Worm (Caenorhabditis elegans) whole organism, L4 larva: Measurements from ENCODE around the gene F31E3.6.

Source experiments
- R02D3.7 ChIP-seq: fragments of 150-350 bp; sonication (generic microtip); optimal IDR thresholded peaks from 3 replicates; lab custom pipeline; 2014; ENCODE audit warnings: missing biosample characterization, missing genetic modification characterization
- T20F7.1 ChIP-seq: fragments of 200-800 bp; sonication (Bioruptor generic); optimal IDR thresholded peaks from 2 replicates; lab custom pipeline; 2018; ENCODE audit warnings: mild to moderate bottlenecking, missing genetic modification characterization, missing compliant biosample characterization
- T26A8.4 ChIP-seq: fragments of 200-800 bp; sonication (Bioruptor generic); IDR thresholded peaks from 2 replicates; pipeline ENCODE4 v1.3.6; 2022; ENCODE audit warnings: missing genetic modification characterization, missing compliant biosample characterization
- ZK337.2 ChIP-seq: fragments of 200-800 bp; sonication (Bioruptor generic); IDR thresholded peaks from 2 replicates; pipeline ENCODE4 v1.3.6; 2022; ENCODE audit warnings: missing genetic modification reagents, missing genetic modification characterization, missing compliant biosample characterization
- aha-1 ChIP-seq: fragments of 150-350 bp; peaks from one replicate; lab custom pipeline; 2014; ENCODE audit warnings: missing biosample characterization, missing genetic modification characterization
- ceh-20 ChIP-seq: fragments of 200-800 bp; sonication (Bioruptor generic); IDR thresholded peaks from 2 replicates; pipeline ENCODE4 v1.3.6; 2022; ENCODE audit warnings: missing genetic modification reagents, missing genetic modification characterization, missing compliant biosample characterization
- ceh-62 ChIP-seq: sonication (generic microtip); optimal IDR thresholded peaks from 2 replicates; lab custom pipeline; 2017; ENCODE audit warnings: missing biosample characterization, missing genetic modification characterization
- cey-2 ChIP-seq: sonication (generic microtip); optimal IDR thresholded peaks from 3 replicates; lab custom pipeline; 2017; ENCODE audit warnings: missing genetic modification characterization, mild to moderate bottlenecking, missing compliant biosample characterization, antibody characterized with exemption, borderline replicate concordance; ENCODE audit not compliant: insufficient read depth
- daf-16 ChIP-seq, 3 experiments: sonication (generic microtip); optimal IDR thresholded peaks; 2 replicates each; lab custom pipeline; 2016 to 2017; ENCODE audit warnings: missing genetic modification characterization in 3 of 3, missing genetic modification reagents in 3 of 3, mild to moderate bottlenecking in 2 of 3, missing compliant biosample characterization in 2 of 3, missing biosample characterization in 1 of 3, moderate library complexity in 1 of 3
- dpl-1 ChIP-seq: fragments of 150-350 bp; optimal IDR thresholded peaks from 2 replicates; lab custom pipeline; 2014; ENCODE audit warnings: missing biosample characterization, missing genetic modification reagents, missing genetic modification characterization
- fkh-10 ChIP-seq: fragments of 150-350 bp; optimal IDR thresholded peaks from 2 replicates; lab custom pipeline; 2014; ENCODE audit warnings: missing biosample characterization, missing genetic modification reagents, missing genetic modification characterization
- hif-1 ChIP-seq, 2 experiments: sonication (generic microtip); optimal IDR thresholded peaks; 2 replicates each; lab custom pipeline; 2016 to 2017; ENCODE audit warnings: missing compliant biosample characterization in 2 of 2, missing genetic modification characterization in 2 of 2, missing genetic modification reagents in 2 of 2, missing genotype in 2 of 2, mild to moderate bottlenecking in 1 of 2
- hlh-11 ChIP-seq: fragments of 200-800 bp; sonication (Bioruptor generic); optimal IDR thresholded peaks from 2 replicates; lab custom pipeline; 2018; ENCODE audit warnings: mild to moderate bottlenecking, missing genetic modification characterization, missing compliant biosample characterization
- hlh-30 ChIP-seq: sonication (generic microtip); optimal IDR thresholded peaks from 2 replicates; lab custom pipeline; 2017; ENCODE audit warnings: antibody characterized with exemption, mild to moderate bottlenecking, missing genetic modification characterization, missing compliant biosample characterization; ENCODE audit not compliant: insufficient read depth
- lin-13 ChIP-seq: fragments of 150-350 bp; optimal IDR thresholded peaks from 2 replicates; lab custom pipeline; 2014; ENCODE audit warnings: missing biosample characterization, missing genetic modification reagents, missing genetic modification characterization
- lsy-2 ChIP-seq, 2 experiments: fragments of 150-350 bp in 1 of 2; sonication (generic microtip) in 1 of 2; optimal IDR thresholded peaks; 2 replicates each; lab custom pipeline; 2014 to 2017; ENCODE audit warnings: missing biosample characterization in 2 of 2, missing genetic modification characterization in 2 of 2
- mdl-1 ChIP-seq, 2 experiments: fragments of 150-350 bp in 1 of 2; sonication (generic microtip) in 1 of 2; optimal IDR thresholded peaks; 2 replicates each; lab custom pipeline; 2014 to 2017; ENCODE audit warnings: missing biosample characterization in 2 of 2, missing genetic modification characterization in 2 of 2
- mxl-3 ChIP-seq: fragments of 200-800 bp; sonication (Bioruptor generic); optimal IDR thresholded peaks from 2 replicates; lab custom pipeline; 2018; ENCODE audit warnings: mild to moderate bottlenecking, missing genetic modification characterization, missing compliant biosample characterization
- nhr-10 ChIP-seq: fragments of 150-350 bp; optimal IDR thresholded peaks from 2 replicates; lab custom pipeline; 2014; ENCODE audit warnings: missing biosample characterization, missing genetic modification characterization
- nhr-111 ChIP-seq: fragments of 200-800 bp; sonication (Bioruptor generic); optimal IDR thresholded peaks from 2 replicates; lab custom pipeline; 2018; ENCODE audit warnings: mild to moderate bottlenecking, missing genetic modification characterization, missing compliant biosample characterization
- nhr-237 ChIP-seq: sonication (generic microtip); optimal IDR thresholded peaks from 2 replicates; lab custom pipeline; 2017; ENCODE audit warnings: missing biosample characterization, missing genetic modification characterization
- nhr-28 ChIP-seq: fragments of 150-350 bp; optimal IDR thresholded peaks from 2 replicates; lab custom pipeline; 2014; ENCODE audit warnings: missing biosample characterization, missing genetic modification characterization
- nhr-42 ChIP-seq: fragments of 200-800 bp; sonication (Bioruptor generic); IDR thresholded peaks from 2 replicates; pipeline ENCODE4 v1.3.6; 2022; ENCODE audit warnings: missing genetic modification characterization, missing compliant biosample characterization
- nhr-6 ChIP-seq: fragments of 150-350 bp; optimal IDR thresholded peaks from 2 replicates; lab custom pipeline; 2014; ENCODE audit warnings: missing biosample characterization, missing genetic modification characterization
- sdz-12 ChIP-seq: fragments of 200-800 bp; sonication (Bioruptor generic); optimal IDR thresholded peaks from 2 replicates; lab custom pipeline; 2018; ENCODE audit warnings: mild to moderate bottlenecking, missing genetic modification characterization, missing compliant biosample characterization
- set-16 ChIP-seq: fragments of 200-800 bp; sonication (Bioruptor generic); IDR thresholded peaks from 2 replicates; pipeline ENCODE4 v1.3.6; 2022; ENCODE audit warnings: missing genetic modification reagents, missing genetic modification characterization, missing compliant biosample characterization
- spr-1 ChIP-seq: sonication (generic microtip); optimal IDR thresholded peaks from 2 replicates; lab custom pipeline; 2016; ENCODE audit warnings: mild to moderate bottlenecking, missing genetic modification characterization, missing compliant biosample characterization
- unc-130 ChIP-seq: sonication (generic microtip); optimal IDR thresholded peaks from 2 replicates; lab custom pipeline; 2016; ENCODE audit warnings: missing genetic modification reagents, missing genetic modification characterization, missing compliant biosample characterization
- unc-62 ChIP-seq, 3 experiments: fragments of 150-350 bp in 1 of 3; sonication (generic microtip); optimal IDR thresholded peaks in 2 of 3; peaks in 1 of 3; 1 replicate in 1 of 3; 2 replicates in 2 of 3; lab custom pipeline; 2014 to 2017; ENCODE audit warnings: missing biosample characterization in 3 of 3, missing genetic modification characterization in 3 of 3, missing genetic modification reagents in 3 of 3, missing genotype in 1 of 3
- zag-1 ChIP-seq: fragments of 150-350 bp; optimal IDR thresholded peaks from 2 replicates; lab custom pipeline; 2014; ENCODE audit warnings: missing biosample characterization, missing genetic modification characterization
- zfp-3 ChIP-seq: fragments of 200-800 bp; sonication (Bioruptor generic); conservative IDR thresholded peaks from 2 replicates; pipeline ENCODE4 v1.3.6; 2022; ENCODE audit warnings: missing genetic modification reagents, missing genetic modification characterization, missing compliant biosample characterization
- ztf-11 ChIP-seq: fragments of 150-350 bp; optimal IDR thresholded peaks from 2 replicates; lab custom pipeline; 2014; ENCODE audit warnings: missing biosample characterization, missing genetic modification characterization

Gene F31E3.6

ce11 chrIII:6947896-6948295 is 34.0 kb upstream of the F31E3.6 start:
- TF ChIP-seq hif-1 (tag; optimal IDR thresholded peaks at IDR 0.05; lab: Kevin White, UChicago) (peak in 1 of 2 experiments; percentile 9), ZK337.2 (GFP tag; lab: Robert Waterston, UW) (no peak), nhr-28 (tag; lab: Kevin White, UChicago) (peak; percentile 63), ceh-20 (no peak), hlh-11 (tag; lab: Kevin White, UChicago) (peak; percentile 48), mdl-1 (tag; optimal IDR thresholded peaks at IDR 0.05; lab: Kevin White, UChicago) (peak in 1 of 2 experiments; percentile 16), ceh-62 (no peak), R02D3.7 (tag; lab: Kevin White, UChicago) (no peak), daf-16 (GFP tag; optimal IDR thresholded peaks at IDR 0.05; lab: Kevin White, UChicago) (no peak), daf-16 (tag; optimal IDR thresholded peaks at IDR 0.05; lab: Kevin White, UChicago) (peak; percentile 9), set-16 (GFP tag; lab: Robert Waterston, UW) (no peak), mxl-3 (GFP tag; lab: Kevin White, UChicago) (peak; percentile 26), hlh-30 (peak; percentile 86), spr-1 (no peak), lsy-2 (tag; optimal IDR thresholded peaks at IDR 0.05; lab: Kevin White, UChicago) (peak in 1 of 2 experiments; percentile 21), ztf-11 (tag; lab: Kevin White, UChicago) (no peak)

ce11 chrIII:6951435-6951834 is 30.4 kb upstream of the F31E3.6 start:
- no peak for TF ChIP-seq nhr-6 (tag; lab: Kevin White, UChicago)
- TF ChIP-seq nhr-10 (tag; lab: Kevin White, UChicago): no peak
- TF ChIP-seq nhr-42 (GFP tag; lab: Robert Waterston, UW): no peak
- peak in 1 of 2 experiments; percentile 49 for TF ChIP-seq lsy-2 (tag; optimal IDR thresholded peaks at IDR 0.05; lab: Kevin White, UChicago)
- peak; percentile 4 for TF ChIP-seq hlh-30
- TF ChIP-seq nhr-111: no peak
- no peak for TF ChIP-seq zfp-3 (GFP tag; lab: Robert Waterston, UW)
- peak; percentile 31 for TF ChIP-seq dpl-1 (GFP tag; lab: Kevin White, UChicago)
- no peak for TF ChIP-seq T26A8.4 (GFP tag; lab: Robert Waterston, UW)
- no peak for TF ChIP-seq nhr-237 (tag; lab: Kevin White, UChicago)

DNA sequence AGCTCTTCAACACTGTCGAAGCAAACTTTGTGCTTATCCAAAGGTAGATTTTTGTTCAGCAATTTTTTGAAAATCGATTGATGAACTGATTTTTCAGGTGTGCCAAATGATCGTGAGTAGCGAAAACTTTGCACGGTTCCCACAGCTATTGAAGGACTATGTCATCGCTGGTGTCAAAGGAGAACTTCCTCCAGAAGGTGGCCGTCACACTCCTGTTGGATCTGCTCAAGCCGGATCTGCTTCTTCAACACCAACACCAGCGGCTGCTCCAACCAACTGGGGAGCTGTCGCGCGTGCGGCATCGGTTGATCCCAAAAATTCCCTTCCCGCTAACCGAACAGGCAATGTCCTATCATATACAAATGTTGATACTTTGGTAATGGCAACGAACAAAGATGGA is 28.5 kb upstream of the F31E3.6 start:
- TF ChIP-seq fkh-10: no peak
- peak; percentile 43; the same call in 1 of the 2 replicates for TF ChIP-seq set-16 (GFP tag; lab: Robert Waterston, UW)
- TF ChIP-seq hlh-11 (tag; lab: Kevin White, UChicago): no peak
- no peak for TF ChIP-seq cey-2 (tag; lab: Kevin White, UChicago)

- TF ChIP-seq aha-1 (tag; lab: Kevin White, UChicago): peak; percentile 95
- peak in 1 of 2 experiments; percentile 85 for TF ChIP-seq unc-62 (GFP tag; optimal IDR thresholded peaks at IDR 0.05 in 1 of 2; lab: Kevin White, UChicago)
- TF ChIP-seq unc-62 (tag; optimal IDR thresholded peaks at IDR 0.05; lab: Kevin White, UChicago): no peak
- TF ChIP-seq T20F7.1 (GFP tag; lab: Kevin White, UChicago): no peak
- TF ChIP-seq daf-16 (GFP tag; optimal IDR thresholded peaks at IDR 0.05; lab: Kevin White, UChicago): no peak
- no peak for TF ChIP-seq daf-16 (tag; optimal IDR thresholded peaks at IDR 0.05; lab: Kevin White, UChicago)
Observed at ce11 chrIII:6953978-6954377, 27.9 kb upstream of the F31E3.6 start.

- TF ChIP-seq nhr-111 (no peak), nhr-6 (tag; lab: Kevin White, UChicago) (no peak), unc-130 (GFP tag; lab: Kevin White, UChicago) (no peak), lin-13 (GFP tag; lab: Kevin White, UChicago) (no peak), unc-62 (GFP tag; optimal IDR thresholded peaks at IDR 0.05 in 1 of 2; lab: Kevin White, UChicago) (peak in 1 of 2 experiments; percentile 95), unc-62 (tag; optimal IDR thresholded peaks at IDR 0.05; lab: Kevin White, UChicago) (no peak), zag-1 (tag; lab: Kevin White, UChicago) (no peak), sdz-12 (GFP tag; lab: Kevin White, UChicago) (no peak)
Observed at ce11 chrIII:6955766-6956165, 26.1 kb upstream of the F31E3.6 start.
